Worm (Caenorhabditis elegans) whole organism, early embryonic: ENCODE results near the gene srlf-22.

Source experiments
- B0310.2 ChIP-seq: sonication (generic microtip); optimal IDR thresholded peaks from 2 replicates; lab custom pipeline; 2016; ENCODE audit warnings: mild to moderate bottlenecking, missing genetic modification characterization, missing compliant biosample characterization
- ama-1 ChIP-seq: fragments of 150-350 bp; optimal IDR thresholded peaks from 2 replicates; lab custom pipeline; 2014
- ceh-36 ChIP-seq: sonication (generic microtip); optimal IDR thresholded peaks from 2 replicates; lab custom pipeline; 2016; ENCODE audit warnings: missing genetic modification characterization, inconsistent platforms, missing compliant biosample characterization
- ets-7 ChIP-seq: sonication (generic microtip); optimal IDR thresholded peaks from 2 replicates; lab custom pipeline; 2016; ENCODE audit warnings: missing genotype, missing genetic modification characterization, missing compliant biosample characterization
- flt-1 ChIP-seq: fragments of 200-800 bp; sonication (Bioruptor generic); IDR thresholded peaks from 2 replicates; pipeline ENCODE4 v1.3.6; 2022; ENCODE audit warnings: missing genetic modification characterization, missing compliant biosample characterization
- hmg-4 ChIP-seq: fragments of 200-800 bp; sonication (Bioruptor generic); optimal IDR thresholded peaks from 2 replicates; lab custom pipeline; 2018; ENCODE audit warnings: mild to moderate bottlenecking, missing genetic modification characterization, missing compliant biosample characterization
- sea-1 ChIP-seq: fragments of 200-800 bp; sonication (Bioruptor generic); conservative IDR thresholded peaks from 2 replicates; pipeline ENCODE4 v1.3.6; 2022; ENCODE audit warnings: missing genetic modification characterization, missing compliant biosample characterization
- tbx-37 ChIP-seq: fragments of 200-800 bp; sonication (Bioruptor generic); conservative IDR thresholded peaks from 2 replicates; pipeline ENCODE4 v1.3.6; 2022; ENCODE audit warnings: missing genetic modification reagents, missing genetic modification characterization, missing compliant biosample characterization
- tra-4 ChIP-seq: sonication (generic microtip); optimal IDR thresholded peaks from 2 replicates; lab custom pipeline; 2017; ENCODE audit warnings: missing genetic modification characterization, missing compliant biosample characterization

DNA sequence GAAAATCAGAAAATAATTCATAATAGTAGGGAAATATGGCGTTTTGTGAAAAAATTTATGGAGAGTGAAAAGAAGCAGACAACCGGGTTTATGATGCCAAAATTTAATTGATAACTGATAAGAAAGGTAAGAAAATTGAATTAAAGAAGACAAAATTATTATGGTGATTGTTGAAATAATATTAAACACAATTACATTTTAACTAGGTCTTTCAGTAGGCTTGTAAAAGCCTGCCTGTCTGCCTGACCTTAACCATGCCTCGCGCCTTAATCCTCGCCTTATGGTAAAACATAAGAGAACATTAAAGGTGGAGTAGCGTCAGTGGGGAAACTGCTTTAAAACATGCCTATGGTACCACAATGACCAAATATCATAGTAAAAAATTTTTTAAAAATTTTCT is 12.4 kb upstream of the srlf-22 start, which contains the start of gene T02B11.8:
- TF ChIP-seq tbx-37 (GFP tag; lab: Robert Waterston, UW) = no peak
- no peak for TF ChIP-seq flt-1 (GFP tag; lab: Robert Waterston, UW)
- TF ChIP-seq ceh-36 (tag; lab: Kevin White, UChicago) = no peak
- no peak for TF ChIP-seq tra-4 (tag; lab: Kevin White, UChicago)
- TF ChIP-seq B0310.2 (tag; lab: Kevin White, UChicago) = no peak
- TF ChIP-seq ama-1 (lab: Kevin White, UChicago) = no peak
- TF ChIP-seq hmg-4 (GFP tag; lab: Kevin White, UChicago) = no peak
- TF ChIP-seq ets-7 = no peak
- TF ChIP-seq sea-1 (GFP tag; lab: Robert Waterston, UW) = no peak
